Fruit fly (Drosophila melanogaster): Measurements from ENCODE around the gene Cp18.

DNA sequence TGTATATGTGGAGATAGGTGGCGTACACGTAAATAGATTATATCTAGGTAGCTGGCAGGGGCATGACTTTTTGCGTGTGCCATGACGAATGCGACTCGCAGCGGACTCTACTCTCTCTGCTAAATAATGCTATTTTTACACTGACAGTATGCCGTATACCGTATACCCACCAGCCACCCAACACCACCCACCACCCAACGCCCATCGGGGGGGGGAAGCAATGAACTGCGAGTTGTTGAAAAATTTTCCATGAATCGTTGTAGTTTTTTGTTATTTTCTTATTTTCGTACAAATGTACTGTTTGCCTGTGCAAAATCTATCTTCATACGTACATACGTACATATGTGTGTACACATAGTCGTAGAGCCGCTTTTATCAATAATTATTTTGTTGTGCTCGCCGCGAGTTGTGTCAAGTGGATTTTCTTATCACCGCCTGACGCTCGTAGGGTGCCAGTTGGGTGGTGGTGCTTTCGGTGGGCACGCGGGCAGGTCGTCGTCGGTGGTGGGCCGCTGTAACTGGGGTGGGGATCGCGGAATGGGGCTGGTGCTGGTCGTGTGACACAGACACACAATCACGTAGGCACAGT, 26.4 kb upstream of the Cp18 start:
- TF ChIP-seq CG8478 (optimal IDR thresholded peaks at IDR 0.05) (no peak), pan (optimal IDR thresholded peaks at IDR 0.05) (no peak), EcR (GFP tag; optimal IDR thresholded peaks at IDR 0.05) (peak in 1 of 2 experiments; percentile 23), usp (GFP tag; optimal IDR thresholded peaks at IDR 0.05) (no peak), psq (optimal IDR thresholded peaks at IDR 0.05) (no peak), Dll (optimal IDR thresholded peaks at IDR 0.05) (no peak)
